Worm (Caenorhabditis elegans): ENCODE results near the gene nuc-1.

nuc-1 gene

DNA sequence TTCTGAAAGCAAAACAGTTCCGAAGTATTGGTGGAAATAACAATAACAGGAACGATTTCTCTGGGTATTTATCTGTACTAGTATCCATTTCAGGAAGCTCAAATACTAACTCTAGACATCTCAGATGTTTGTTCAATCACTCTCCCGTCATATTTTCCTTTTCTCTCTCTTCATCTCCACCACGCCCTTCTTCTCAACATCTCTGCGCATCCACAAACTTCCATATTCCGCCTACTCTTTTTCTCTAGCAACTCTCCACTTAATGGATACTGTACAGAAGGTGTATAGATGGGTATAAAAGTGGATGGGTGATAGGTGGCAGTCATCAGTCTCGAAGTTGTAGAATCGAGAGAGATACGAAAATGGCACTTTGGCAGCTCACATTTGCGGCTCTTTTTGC, 44.6 kb downstream of the nuc-1 start, which contains the start of gene gpx-5 (continued):
- TF ChIP-seq tlp-1 (tag; optimal IDR thresholded peaks at IDR 0.05) (no peak), nhr-85 (tag) (peak; percentile 79), irx-1 (tag; optimal IDR thresholded peaks at IDR 0.05) (no peak), snpc-4 (tag; optimal IDR thresholded peaks at IDR 0.05) (no peak), unc-62 (GFP tag; optimal IDR thresholded peaks at IDR 0.05) (no peak), lin-39 (tag; optimal IDR thresholded peaks at IDR 0.05) (no peak), Y116A8C.19 (tag; optimal IDR thresholded peaks at IDR 0.05; ENCODE audit: borderline replicate concordance) (no peak), hlh-4 (tag; optimal IDR thresholded peaks at IDR 0.05) (no peak), C34B4.2 (tag; optimal IDR thresholded peaks at IDR 0.05) (no peak), xbp-1 (tag; optimal IDR thresholded peaks at IDR 0.05) (no peak), ztf-11 (tag; optimal IDR thresholded peaks at IDR 0.05) (no peak), dpl-1 (GFP tag; optimal IDR thresholded peaks at IDR 0.05) (no peak), nhr-19 (GFP tag; conservative IDR thresholded peaks at IDR 0.05) (no peak), nhr-12 (tag; optimal IDR thresholded peaks at IDR 0.05) (no peak), ces-1 (GFP tag; optimal IDR thresholded peaks at IDR 0.05) (no peak), nhr-28 (tag; optimal IDR thresholded peaks at IDR 0.05) (no peak), lin-35 (GFP tag; optimal IDR thresholded peaks at IDR 0.05) (peak in 1 of 2 experiments; percentile 46), C04F5.9 (tag; optimal IDR thresholded peaks at IDR 0.05) (no peak), hpl-2 (GFP tag; optimal IDR thresholded peaks at IDR 0.05) (no peak), dsc-1 (tag; optimal IDR thresholded peaks at IDR 0.05) (no peak), fkh-4 (tag; optimal IDR thresholded peaks at IDR 0.05; ENCODE audit: borderline replicate concordance) (no peak), jun-1 (tag; optimal IDR thresholded peaks at IDR 0.05) (no peak), tbx-2 (tag; optimal IDR thresholded peaks at IDR 0.05) (peak; percentile 24), C16A3.4 (tag; optimal IDR thresholded peaks at IDR 0.05) (no peak), mef-2 (tag; optimal IDR thresholded peaks at IDR 0.05) (no peak), lin-14 (GFP tag; optimal IDR thresholded peaks at IDR 0.05) (peak; percentile 69), lin-13 (GFP tag; optimal IDR thresholded peaks at IDR 0.05) (no peak), alr-1 (tag; optimal IDR thresholded peaks at IDR 0.05; ENCODE audit: borderline replicate concordance) (no peak), zag-1 (tag; optimal IDR thresholded peaks at IDR 0.05) (no peak), aly-2 (tag; optimal IDR thresholded peaks at IDR 0.05) (no peak), ets-5 (GFP tag; IDR thresholded peaks at IDR 0.05) (no peak), ama-1 (optimal IDR thresholded peaks at IDR 0.05) (no peak)

DNA sequence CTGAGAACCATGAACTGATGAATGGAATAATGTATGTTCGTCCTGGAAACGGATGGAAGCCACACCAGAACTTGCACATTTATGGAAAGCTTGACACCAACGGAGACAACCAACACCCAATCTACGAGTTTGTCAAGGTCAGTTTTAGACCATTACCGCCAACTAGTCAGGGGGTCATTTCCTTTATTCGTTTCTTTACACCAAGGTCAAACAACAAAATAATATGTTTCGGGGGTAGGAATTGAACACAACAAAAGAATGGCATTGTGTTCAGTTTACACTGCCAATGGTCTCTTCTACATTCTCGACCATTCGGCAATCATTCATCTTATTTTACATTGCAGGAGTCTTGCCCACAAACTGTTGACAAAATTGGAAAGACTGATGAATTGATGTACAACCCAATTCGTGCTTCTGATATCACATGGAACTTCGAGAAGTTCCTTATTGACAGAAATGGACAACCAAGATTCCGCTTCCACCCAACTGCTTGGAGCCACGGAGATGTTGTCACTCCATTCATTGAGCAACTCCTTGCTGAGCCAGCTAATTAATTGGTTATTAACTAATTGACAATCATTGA, 46.0 kb downstream of the nuc-1 start:
- TF ChIP-seq alr-1 (tag; optimal IDR thresholded peaks at IDR 0.05; ENCODE audit: borderline replicate concordance) (no peak), aly-2 (tag; optimal IDR thresholded peaks at IDR 0.05) (no peak), hlh-17 (GFP tag; optimal IDR thresholded peaks at IDR 0.05; ENCODE audit: borderline replicate concordance) (no peak), sox-4 (tag; optimal IDR thresholded peaks at IDR 0.05) (no peak), nhr-47 (tag; optimal IDR thresholded peaks at IDR 0.05) (no peak), unc-86 (tag; optimal IDR thresholded peaks at IDR 0.05) (no peak), irx-1 (tag; optimal IDR thresholded peaks at IDR 0.05) (no peak), grh-1 (GFP tag; IDR thresholded peaks at IDR 0.05) (0 out of 2 replicates have a peak, but pooled peaks have one; percentile 7), ets-5 (GFP tag; IDR thresholded peaks at IDR 0.05) (no peak), nhr-12 (tag; optimal IDR thresholded peaks at IDR 0.05) (no peak), nhr-84 (tag; optimal IDR thresholded peaks at IDR 0.05) (no peak), fkh-8 (tag; optimal IDR thresholded peaks at IDR 0.05) (no peak), nhr-85 (tag) (peak; percentile 69), pqm-1 (tag; optimal IDR thresholded peaks at IDR 0.05) (no peak), unc-62 (GFP tag; optimal IDR thresholded peaks at IDR 0.05) (no peak), vab-15 (tag; optimal IDR thresholded peaks at IDR 0.05) (no peak), lin-14 (GFP tag; optimal IDR thresholded peaks at IDR 0.05) (no peak)
